Fruit fly (Drosophila melanogaster) whole organism, embryonic: ENCODE measurements around the gene CG17233.
A peak's percentile ranks its signal among the peaks of the same experiment; 100 is the strongest.

Source experiments
- Antp ChIP-seq: fragments of 200-800 bp; sonication (Bioruptor generic); optimal IDR thresholded peaks from 3 replicates; lab custom pipeline; 2016; ENCODE audit warnings: missing biosample characterization, missing genetic modification characterization
- CG10267 ChIP-seq: fragments of 200-800 bp; sonication (Bioruptor generic); optimal IDR thresholded peaks from 2 replicates; lab custom pipeline; 2018; ENCODE audit warnings: missing biosample characterization, mild to moderate bottlenecking, missing genetic modification characterization, moderate library complexity
- CG10321 ChIP-seq: fragments of 200-800 bp; sonication (Bioruptor generic); IDR thresholded peaks from 2 replicates; pipeline ENCODE4 v1.3.6; 2022; ENCODE audit warnings: missing biosample characterization, missing genetic modification characterization
- CG10462 ChIP-seq: fragments of 200-800 bp; sonication (Bioruptor generic); optimal IDR thresholded peaks from 2 replicates; lab custom pipeline; 2016; ENCODE audit warnings: missing biosample characterization, missing genetic modification characterization
- CG11398 ChIP-seq: fragments of 200-800 bp; sonication (Bioruptor generic); optimal IDR thresholded peaks from 2 replicates; lab custom pipeline; 2016; ENCODE audit warnings: missing biosample characterization, missing genetic modification characterization
- CG12659 ChIP-seq: fragments of 200-800 bp; sonication (Bioruptor generic); optimal IDR thresholded peaks from 3 replicates; lab custom pipeline; 2017; ENCODE audit warnings: mild to moderate bottlenecking, missing biosample characterization, missing genetic modification reagents, missing genetic modification characterization
- CG13287 ChIP-seq: fragments of 200-800 bp; sonication (Bioruptor generic); IDR thresholded peaks from 2 replicates; pipeline ENCODE4 v1.3.6; 2022; ENCODE audit warnings: missing biosample characterization, missing genetic modification characterization; ENCODE audit not compliant: partially characterized antibody
- CG13424 ChIP-seq: fragments of 200-800 bp; sonication (Bioruptor generic); optimal IDR thresholded peaks from 2 replicates; lab custom pipeline; 2019; ENCODE audit warnings: missing biosample characterization, mild to moderate bottlenecking, missing genetic modification characterization, moderate library complexity
- CG14965 ChIP-seq: fragments of 200-800 bp; sonication (Bioruptor generic); optimal IDR thresholded peaks from 2 replicates; lab custom pipeline; 2016; ENCODE audit warnings: missing biosample characterization, missing genetic modification characterization, borderline replicate concordance
- CG17186 ChIP-seq: fragments of 200-800 bp; sonication (Bioruptor generic); optimal IDR thresholded peaks from 3 replicates; lab custom pipeline; 2017; ENCODE audit warnings: missing biosample characterization, missing genetic modification reagents, missing genetic modification characterization
- CG17361 ChIP-seq: fragments of 200-800 bp; sonication (Bioruptor generic); IDR thresholded peaks from 3 replicates; pipeline ENCODE4 v1.3.6; 2022; ENCODE audit warnings: missing biosample characterization, missing genetic modification characterization
- CG17802 ChIP-seq: fragments of 200-800 bp; sonication (Bioruptor generic); optimal IDR thresholded peaks from 2 replicates; lab custom pipeline; 2018; ENCODE audit warnings: missing biosample characterization, mild to moderate bottlenecking, missing genetic modification characterization, moderate library complexity
- CG18599 ChIP-seq: fragments of 200-800 bp; sonication (Bioruptor generic); optimal IDR thresholded peaks from 3 replicates; lab custom pipeline; 2017; ENCODE audit warnings: missing biosample characterization, missing genetic modification characterization, mild to moderate bottlenecking, moderate library complexity, missing genetic modification reagents
- CG32767 ChIP-seq: fragments of 200-800 bp; sonication (Bioruptor generic); IDR thresholded peaks from 2 replicates; pipeline ENCODE4 v1.3.6; 2022; ENCODE audit warnings: missing biosample characterization, missing genetic modification characterization
- CG3407 ChIP-seq: fragments of 200-800 bp; sonication (Bioruptor generic); optimal IDR thresholded peaks from 2 replicates; lab custom pipeline; 2018; ENCODE audit warnings: missing biosample characterization, mild to moderate bottlenecking, missing genetic modification characterization
- CG3838 ChIP-seq: fragments of 200-800 bp; sonication (Bioruptor generic); optimal IDR thresholded peaks from 3 replicates; lab custom pipeline; 2016; ENCODE audit warnings: missing biosample characterization, missing genetic modification characterization
- CG4328 ChIP-seq: fragments of 200-800 bp; sonication (Bioruptor generic); optimal IDR thresholded peaks from 3 replicates; lab custom pipeline; 2017; ENCODE audit warnings: missing biosample characterization, missing genetic modification reagents, missing genetic modification characterization
- CG5953 ChIP-seq: fragments of 200-800 bp; sonication (Bioruptor generic); IDR thresholded peaks from 2 replicates; pipeline ENCODE4 v1.3.6; 2022; ENCODE audit warnings: missing biosample characterization, missing genetic modification characterization
- CG6683 ChIP-seq: fragments of 200-800 bp; sonication (Bioruptor generic); optimal IDR thresholded peaks from 2 replicates; lab custom pipeline; 2017; ENCODE audit warnings: missing biosample characterization, mild to moderate bottlenecking, missing genetic modification characterization, missing genetic modification reagents
- CG7839 ChIP-seq: fragments of 200-800 bp; sonication (Bioruptor generic); optimal IDR thresholded peaks from 3 replicates; lab custom pipeline; 2018; ENCODE audit warnings: missing biosample characterization, mild to moderate bottlenecking, missing genetic modification characterization, moderate library complexity
- CG8765 ChIP-seq: fragments of 200-800 bp; sonication (Bioruptor generic); IDR thresholded peaks from 2 replicates; pipeline ENCODE4 v1.3.6; 2022; ENCODE audit warnings: missing biosample characterization, missing genetic modification characterization
- CG9727 ChIP-seq: fragments of 200-800 bp; sonication (Bioruptor generic); optimal IDR thresholded peaks from 3 replicates; lab custom pipeline; 2017; ENCODE audit warnings: missing biosample characterization, mild to moderate bottlenecking, missing genetic modification characterization
- Deaf1 ChIP-seq: fragments of 200-800 bp; optimal IDR thresholded peaks from 3 replicates; lab custom pipeline; 2019; ENCODE audit warnings: missing biosample characterization, mild to moderate bottlenecking, missing genetic modification characterization, moderate library complexity
- Hr3 ChIP-seq: fragments of 200-800 bp; sonication (Bioruptor generic); optimal IDR thresholded peaks from 3 replicates; lab custom pipeline; 2016; ENCODE audit warnings: missing biosample characterization, missing genetic modification characterization
- Jarid2 ChIP-seq: fragments of 200-800 bp; sonication (Bioruptor generic); optimal IDR thresholded peaks from 3 replicates; lab custom pipeline; 2017; ENCODE audit warnings: mild to moderate bottlenecking, missing biosample characterization, missing genetic modification reagents, missing genetic modification characterization
- Med ChIP-seq: fragments of 200-800 bp; sonication (Bioruptor generic); peaks from one replicate; lab custom pipeline; 2016; ENCODE audit warnings: missing biosample characterization, missing genetic modification characterization, mild to moderate bottlenecking, inconsistent platforms, moderate library complexity
- Mes4 ChIP-seq: fragments of 200-800 bp; sonication (Bioruptor generic); optimal IDR thresholded peaks from 2 replicates; lab custom pipeline; 2016; ENCODE audit warnings: missing biosample characterization, missing genetic modification characterization
- NC2α ChIP-seq: fragments of 200-800 bp; sonication (Bioruptor generic); optimal IDR thresholded peaks from 2 replicates; lab custom pipeline; 2016; ENCODE audit warnings: missing biosample characterization, missing genetic modification characterization
- NC2β ChIP-seq: fragments of 200-800 bp; sonication (Bioruptor generic); optimal IDR thresholded peaks from 2 replicates; lab custom pipeline; 2016; ENCODE audit warnings: missing biosample characterization, missing genetic modification characterization
- NfI ChIP-seq: fragments of 200-800 bp; sonication (Bioruptor generic); optimal IDR thresholded peaks from 3 replicates; lab custom pipeline; 2018; ENCODE audit warnings: missing biosample characterization, mild to moderate bottlenecking, missing genetic modification characterization, moderate library complexity
- Pdp1 ChIP-seq, 2 experiments: fragments of 200-800 bp; sonication (Bioruptor generic); optimal IDR thresholded peaks; 3 replicates each; lab custom pipeline; 2016; ENCODE audit warnings: missing biosample characterization in 2 of 2, missing genetic modification characterization in 2 of 2, mild to moderate bottlenecking in 1 of 2, moderate library complexity in 1 of 2
- bbx ChIP-seq: fragments of 200-800 bp; sonication (Bioruptor generic); IDR thresholded peaks from 2 replicates; pipeline ENCODE4 v1.3.6; 2022; ENCODE audit warnings: missing biosample characterization, missing genetic modification characterization; ENCODE audit not compliant: partially characterized antibody
- corto ChIP-seq: fragments of 200-800 bp; sonication (Bioruptor generic); optimal IDR thresholded peaks from 2 replicates; lab custom pipeline; 2016; ENCODE audit warnings: missing biosample characterization, mild to moderate bottlenecking, missing genetic modification characterization, moderate library complexity
- cwo ChIP-seq: fragments of 200-800 bp; sonication (Bioruptor generic); optimal IDR thresholded peaks from 3 replicates; lab custom pipeline; 2017; ENCODE audit warnings: missing biosample characterization, missing genetic modification characterization, mild to moderate bottlenecking, moderate library complexity, missing genetic modification reagents
- dimm ChIP-seq: fragments of 200-800 bp; sonication (Bioruptor generic); IDR thresholded peaks from 2 replicates; pipeline ENCODE4 v1.3.6; 2022; ENCODE audit warnings: missing biosample characterization, missing genetic modification characterization
- en ChIP-seq: fragments of 200-800 bp; sonication (Bioruptor generic); optimal IDR thresholded peaks from 2 replicates; lab custom pipeline; 2016; ENCODE audit warnings: missing biosample characterization, missing genetic modification characterization
- exex ChIP-seq: fragments of 200-800 bp; sonication (Bioruptor generic); optimal IDR thresholded peaks from 4 replicates; lab custom pipeline; 2018; ENCODE audit warnings: missing biosample characterization, mild to moderate bottlenecking, missing genetic modification characterization, moderate library complexity
- fu2 ChIP-seq: fragments of 200-800 bp; sonication (Bioruptor generic); optimal IDR thresholded peaks from 2 replicates; lab custom pipeline; 2016; ENCODE audit warnings: missing biosample characterization, missing genetic modification characterization
- gcm ChIP-seq: fragments of 200-800 bp; sonication (Bioruptor generic); optimal IDR thresholded peaks from 2 replicates; lab custom pipeline; 2019; ENCODE audit warnings: missing biosample characterization, mild to moderate bottlenecking, missing genetic modification characterization, moderate library complexity
- gem ChIP-seq: fragments of 200-800 bp; sonication (Bioruptor generic); optimal IDR thresholded peaks from 2 replicates; lab custom pipeline; 2019; ENCODE audit warnings: missing biosample characterization, mild to moderate bottlenecking, missing genetic modification characterization, moderate library complexity
- gfzf ChIP-seq: fragments of 200-800 bp; sonication (Bioruptor generic); optimal IDR thresholded peaks from 2 replicates; lab custom pipeline; 2016; ENCODE audit warnings: missing biosample characterization, mild to moderate bottlenecking, missing genetic modification characterization, moderate library complexity
- jumu ChIP-seq: fragments of 200-800 bp; sonication (Bioruptor generic); optimal IDR thresholded peaks from 3 replicates; lab custom pipeline; 2016; ENCODE audit warnings: missing biosample characterization, missing genetic modification characterization
- kay ChIP-seq: fragments of 200-800 bp; sonication (Bioruptor generic); optimal IDR thresholded peaks from 2 replicates; lab custom pipeline; 2016; ENCODE audit warnings: missing biosample characterization, missing genetic modification characterization
- maf-S ChIP-seq: fragments of 200-800 bp; sonication (Bioruptor generic); optimal IDR thresholded peaks from 2 replicates; lab custom pipeline; 2016; ENCODE audit warnings: missing biosample characterization, missing genetic modification characterization
- mam ChIP-seq: fragments of 200-800 bp; sonication (Bioruptor generic); optimal IDR thresholded peaks from 3 replicates; lab custom pipeline; 2016; ENCODE audit warnings: missing biosample characterization, missing genetic modification characterization
- pho ChIP-seq: fragments of 200-800 bp; sonication (Bioruptor generic); optimal IDR thresholded peaks from 2 replicates; lab custom pipeline; 2016; ENCODE audit warnings: missing biosample characterization, missing genetic modification characterization
- prd ChIP-seq, 3 experiments: fragments of >200 bp in 2 of 3; fragments of 200-800 bp in 1 of 3; sonication (Bioruptor generic) in 1 of 3; optimal IDR thresholded peaks in 2 of 3; IDR thresholded peaks in 1 of 3; 2 replicates in 2 of 3; 3 replicates in 1 of 3; pipeline versions ENCODE4 v1.3.6 to Lab custom; 2017 to 2022; ENCODE audit warnings: missing biosample characterization in 1 of 3, missing genetic modification characterization in 1 of 3
- shn ChIP-seq: fragments of 200-800 bp; sonication (Bioruptor generic); optimal IDR thresholded peaks from 3 replicates; lab custom pipeline; 2016; ENCODE audit warnings: missing biosample characterization, missing genetic modification characterization
- sima ChIP-seq: fragments of 200-800 bp; sonication (Bioruptor generic); optimal IDR thresholded peaks from 2 replicates; lab custom pipeline; 2016; ENCODE audit warnings: missing biosample characterization, missing genetic modification characterization
- slbo ChIP-seq: fragments of 200-800 bp; sonication (Bioruptor generic); IDR thresholded peaks from 2 replicates; pipeline ENCODE4 v1.3.6; 2022; ENCODE audit warnings: missing biosample characterization, missing genetic modification characterization
- wdn ChIP-seq: fragments of 200-800 bp; sonication (Bioruptor generic); IDR thresholded peaks from 2 replicates; pipeline ENCODE4 v1.3.6; 2022; ENCODE audit warnings: missing biosample characterization, missing genetic modification characterization
- yki ChIP-seq: fragments of >200 bp; optimal IDR thresholded peaks from 3 replicates; lab custom pipeline; 2018

The CG17233 gene

dm6 chr3L:20193748-20194058 lies 48.0 kb downstream of the CG17233 start (continued):
- no peak for TF ChIP-seq CG14965
- peak; percentile 97 for TF ChIP-seq exex (tag; lab: Kevin White, UChicago)
- no peak for TF ChIP-seq dimm (GFP tag; lab: Robert Waterston, UW)
- no peak for TF ChIP-seq bbx
- TF ChIP-seq NC2β (GFP tag; lab: Kevin White, UChicago) = no peak
- no peak for TF ChIP-seq CG8765 (GFP tag; lab: Robert Waterston, UW)
- no peak for TF ChIP-seq CG9727 (GFP tag; lab: Kevin White, UChicago)
- TF ChIP-seq CG11398 = no peak
- TF ChIP-seq CG10267 (tag; lab: Kevin White, UChicago) = no peak
- no peak for TF ChIP-seq jumu (GFP tag; lab: Kevin White, UChicago)
- no peak for TF ChIP-seq CG3838 (GFP tag; lab: Kevin White, UChicago)
- TF ChIP-seq maf-S (GFP tag; lab: Kevin White, UChicago) = no peak
- no peak for TF ChIP-seq CG10462 (GFP tag; lab: Kevin White, UChicago)
- TF ChIP-seq Med = peak; percentile 0
- no peak for TF ChIP-seq gfzf (GFP tag; lab: Kevin White, UChicago)
- TF ChIP-seq CG17186 = no peak
- TF ChIP-seq CG18599 (GFP tag; lab: Kevin White, UChicago) = peak; percentile 8
- TF ChIP-seq gcm (GFP tag; lab: Kevin White, UChicago) = no peak
- no peak for TF ChIP-seq CG3407 (GFP tag; lab: Kevin White, UChicago)
- no peak for TF ChIP-seq mam (GFP tag; lab: Kevin White, UChicago)
- TF ChIP-seq Jarid2 (GFP tag; lab: Kevin White, UChicago) = no peak
- no peak for TF ChIP-seq CG13424 (tag; lab: Kevin White, UChicago)
- TF ChIP-seq NfI (GFP tag; lab: Kevin White, UChicago) = no peak
- TF ChIP-seq CG10321 = no peak
- no peak for TF ChIP-seq yki (lab: Kevin White, UChicago)
- TF ChIP-seq Mes4 = no peak
- TF ChIP-seq kay (GFP tag; lab: Kevin White, UChicago) = no peak
- no peak for TF ChIP-seq CG5953 (GFP tag; lab: Robert Waterston, UW)
- TF ChIP-seq wdn = no peak
- no peak for TF ChIP-seq CG12659 (GFP tag; lab: Kevin White, UChicago)
- no peak for TF ChIP-seq gem (tag; lab: Kevin White, UChicago)
- TF ChIP-seq prd (optimal IDR thresholded peaks at IDR 0.05; lab: Kevin White, UChicago) = no peak
- TF ChIP-seq prd (GFP tag; IDR thresholded peaks at IDR 0.05; lab: Robert Waterston, UW) = no peak
- TF ChIP-seq corto (GFP tag; lab: Kevin White, UChicago) = no peak
- no peak for TF ChIP-seq Antp (GFP tag; lab: Kevin White, UChicago)
- no peak for TF ChIP-seq Pdp1 (GFP tag; optimal IDR thresholded peaks at IDR 0.05; lab: Kevin White, UChicago)
- TF ChIP-seq pho (GFP tag; lab: Kevin White, UChicago) = no peak
- no peak for TF ChIP-seq en
- no peak for TF ChIP-seq CG17802 (tag; lab: Kevin White, UChicago)
- TF ChIP-seq CG17361 (GFP tag; lab: Robert Waterston, UW) = no peak
- TF ChIP-seq CG4328 (GFP tag; lab: Kevin White, UChicago) = no peak
- TF ChIP-seq sima (GFP tag; lab: Kevin White, UChicago) = no peak
- TF ChIP-seq Deaf1 (tag; lab: Kevin White, UChicago) = peak; percentile 22
- TF ChIP-seq CG6683 (GFP tag; lab: Kevin White, UChicago) = no peak
- no peak for TF ChIP-seq CG13287 (GFP tag; lab: Robert Waterston, UW)
- no peak for TF ChIP-seq NC2α (GFP tag; lab: Kevin White, UChicago)
- no peak for TF ChIP-seq fu2 (GFP tag; lab: Kevin White, UChicago)
- no peak for TF ChIP-seq Hr3
- no peak for TF ChIP-seq CG32767
- peak; percentile 35 for TF ChIP-seq cwo (GFP tag; lab: Kevin White, UChicago)
- TF ChIP-seq slbo = no peak
- no peak for TF ChIP-seq CG7839 (tag; lab: Kevin White, UChicago)
- TF ChIP-seq shn (GFP tag; lab: Kevin White, UChicago) = no peak
